Fruit fly (Drosophila melanogaster) whole organism, embryonic: ENCODE data around the gene SPH93.
A peak's percentile ranks its signal among the peaks of the same experiment; 100 is the strongest.

ENCODE experiments used
- Atf6 ChIP-seq: fragments of 200-800 bp; sonication (Bioruptor generic); IDR thresholded peaks from 2 replicates; pipeline ENCODE4 v1.3.6; 2022; ENCODE audit warnings: missing biosample characterization, missing genetic modification characterization
- CG1024 ChIP-seq: fragments of 200-800 bp; sonication (Bioruptor generic); IDR thresholded peaks from 2 replicates; pipeline ENCODE4 v1.3.6; 2022; ENCODE audit warnings: missing biosample characterization, missing genetic modification characterization
- CG10565 ChIP-seq: fragments of 200-800 bp; sonication (Bioruptor generic); optimal IDR thresholded peaks from 3 replicates; lab custom pipeline; 2016; ENCODE audit warnings: missing biosample characterization, mild to moderate bottlenecking, missing genetic modification characterization
- CG11723 ChIP-seq: fragments of 200-800 bp; sonication (Bioruptor generic); optimal IDR thresholded peaks from 2 replicates; lab custom pipeline; 2017; ENCODE audit warnings: missing biosample characterization, mild to moderate bottlenecking, missing genetic modification characterization
- CG12299 ChIP-seq: fragments of 200-800 bp; sonication (Bioruptor generic); optimal IDR thresholded peaks from 2 replicates; lab custom pipeline; 2018; ENCODE audit warnings: missing biosample characterization, mild to moderate bottlenecking, missing genetic modification characterization
- CG14667 ChIP-seq: fragments of 200-800 bp; sonication (Bioruptor generic); IDR thresholded peaks from 2 replicates; pipeline ENCODE4 v1.3.6; 2022; ENCODE audit warnings: missing biosample characterization, missing genetic modification characterization
- CG15073 ChIP-seq: fragments of 200-800 bp; sonication (Bioruptor generic); optimal IDR thresholded peaks from 2 replicates; lab custom pipeline; 2016; ENCODE audit warnings: missing biosample characterization, missing genetic modification characterization
- CG16815 ChIP-seq: fragments of 200-800 bp; sonication (Bioruptor generic); optimal IDR thresholded peaks from 3 replicates; lab custom pipeline; 2017; ENCODE audit warnings: missing biosample characterization, mild to moderate bottlenecking, missing genetic modification characterization
- CG18476 ChIP-seq: fragments of 200-800 bp; sonication (Bioruptor generic); optimal IDR thresholded peaks from 2 replicates; lab custom pipeline; 2016; ENCODE audit warnings: missing biosample characterization, mild to moderate bottlenecking, missing genetic modification characterization
- CG18764 ChIP-seq: fragments of 200-800 bp; sonication (Bioruptor generic); optimal IDR thresholded peaks from 3 replicates; lab custom pipeline; 2016; ENCODE audit warnings: missing biosample characterization, missing genetic modification characterization
- CG2116 ChIP-seq: fragments of 200-800 bp; sonication (Bioruptor generic); optimal IDR thresholded peaks from 3 replicates; lab custom pipeline; 2018; ENCODE audit warnings: missing biosample characterization, mild to moderate bottlenecking, missing genetic modification characterization
- CG30403 ChIP-seq: fragments of 200-800 bp; sonication (Bioruptor generic); optimal IDR thresholded peaks from 3 replicates; lab custom pipeline; 2016; ENCODE audit warnings: missing biosample characterization, missing genetic modification characterization
- CG34376 ChIP-seq: fragments of 200-800 bp; sonication (Bioruptor generic); optimal IDR thresholded peaks from 2 replicates; lab custom pipeline; 2018; ENCODE audit warnings: missing biosample characterization, mild to moderate bottlenecking, missing genetic modification characterization
- CG3838 ChIP-seq: fragments of 200-800 bp; sonication (Bioruptor generic); optimal IDR thresholded peaks from 3 replicates; lab custom pipeline; 2016; ENCODE audit warnings: missing biosample characterization, missing genetic modification characterization
- CG42726 ChIP-seq: fragments of 200-800 bp; sonication (Bioruptor generic); IDR thresholded peaks from 2 replicates; pipeline ENCODE4 v1.3.6; 2022; ENCODE audit warnings: missing biosample characterization, missing genetic modification characterization; ENCODE audit not compliant: partially characterized antibody
- CG4730 ChIP-seq: fragments of 200-800 bp; sonication (Bioruptor generic); IDR thresholded peaks from 2 replicates; pipeline ENCODE4 v1.3.6; 2022; ENCODE audit warnings: missing biosample characterization, missing genetic modification characterization
- CG4820 ChIP-seq: fragments of 200-800 bp; sonication (Bioruptor generic); optimal IDR thresholded peaks from 3 replicates; lab custom pipeline; 2016; ENCODE audit warnings: missing biosample characterization, missing genetic modification characterization
- CG5953 ChIP-seq: fragments of 200-800 bp; sonication (Bioruptor generic); IDR thresholded peaks from 2 replicates; pipeline ENCODE4 v1.3.6; 2022; ENCODE audit warnings: missing biosample characterization, missing genetic modification characterization
- CG6654 ChIP-seq: fragments of 200-800 bp; sonication (Bioruptor generic); optimal IDR thresholded peaks from 2 replicates; lab custom pipeline; 2017; ENCODE audit warnings: missing biosample characterization, mild to moderate bottlenecking, missing genetic modification characterization
- CG6765 ChIP-seq: fragments of 200-800 bp; sonication (Bioruptor generic); optimal IDR thresholded peaks from 3 replicates; lab custom pipeline; 2017; ENCODE audit warnings: missing biosample characterization, mild to moderate bottlenecking, missing genetic modification characterization
- CG7839 ChIP-seq: fragments of 200-800 bp; sonication (Bioruptor generic); optimal IDR thresholded peaks from 3 replicates; lab custom pipeline; 2018; ENCODE audit warnings: missing biosample characterization, mild to moderate bottlenecking, missing genetic modification characterization, moderate library complexity
- CG9437 ChIP-seq: fragments of 200-800 bp; sonication (Bioruptor generic); optimal IDR thresholded peaks from 2 replicates; lab custom pipeline; 2018; ENCODE audit warnings: missing biosample characterization, mild to moderate bottlenecking, missing genetic modification characterization
- CG9727 ChIP-seq: fragments of 200-800 bp; sonication (Bioruptor generic); optimal IDR thresholded peaks from 3 replicates; lab custom pipeline; 2017; ENCODE audit warnings: missing biosample characterization, mild to moderate bottlenecking, missing genetic modification characterization
- Doc3 ChIP-seq: fragments of 200-800 bp; sonication (Bioruptor generic); IDR thresholded peaks from 3 replicates; pipeline ENCODE4 v1.3.6; 2022; ENCODE audit warnings: missing biosample characterization, missing genetic modification characterization; ENCODE audit not compliant: partially characterized antibody
- Drgx ChIP-seq: fragments of 200-800 bp; sonication (Bioruptor generic); IDR thresholded peaks from 2 replicates; pipeline ENCODE4 v1.3.6; 2022; ENCODE audit warnings: missing biosample characterization, missing genetic modification characterization
- Ets65A ChIP-seq: fragments of 200-800 bp; sonication (Bioruptor generic); peaks from one replicate; lab custom pipeline; 2016; ENCODE audit warnings: missing biosample characterization, missing genetic modification characterization
- GATAe ChIP-seq: fragments of 200-800 bp; sonication (Bioruptor generic); conservative IDR thresholded peaks from 2 replicates; pipeline ENCODE4 v1.3.6; 2022; ENCODE audit warnings: missing biosample characterization, missing genetic modification characterization
- HLH3B ChIP-seq: fragments of 200-800 bp; sonication (Bioruptor generic); IDR thresholded peaks from 2 replicates; pipeline ENCODE4 v1.3.6; 2022; ENCODE audit warnings: missing biosample characterization, missing genetic modification characterization
- Nf-YB ChIP-seq: fragments of 200-800 bp; sonication (Bioruptor generic); optimal IDR thresholded peaks from 3 replicates; lab custom pipeline; 2019; ENCODE audit warnings: missing biosample characterization, mild to moderate bottlenecking, missing genetic modification characterization, moderate library complexity
- Optix ChIP-seq: fragments of 200-800 bp; sonication (Bioruptor generic); IDR thresholded peaks from 3 replicates; pipeline ENCODE4 v1.3.6; 2022; ENCODE audit warnings: missing biosample characterization, missing genetic modification characterization
- Rx ChIP-seq: fragments of 200-800 bp; sonication (Bioruptor generic); IDR thresholded peaks from 2 replicates; pipeline ENCODE4 v1.3.6; 2022; ENCODE audit warnings: missing biosample characterization, missing genetic modification characterization
- Ssrp ChIP-seq: fragments of 200-800 bp; sonication (Bioruptor generic); optimal IDR thresholded peaks from 2 replicates; lab custom pipeline; 2018; ENCODE audit warnings: missing biosample characterization, mild to moderate bottlenecking, missing genetic modification characterization, moderate library complexity
- Usf ChIP-seq: fragments of 200-800 bp; sonication (Bioruptor generic); optimal IDR thresholded peaks from 2 replicates; lab custom pipeline; 2017; ENCODE audit warnings: missing genotype, missing biosample characterization, missing genetic modification characterization
- abd-A ChIP-seq: fragments of 200-800 bp; sonication (Bioruptor generic); optimal IDR thresholded peaks from 3 replicates; lab custom pipeline; 2019; ENCODE audit warnings: missing biosample characterization, mild to moderate bottlenecking, missing genetic modification characterization, moderate library complexity
- chn ChIP-seq: fragments of 200-800 bp; sonication (Bioruptor generic); optimal IDR thresholded peaks from 2 replicates; lab custom pipeline; 2016; ENCODE audit warnings: missing biosample characterization, missing genetic modification characterization
- dan ChIP-seq: fragments of 200-800 bp; sonication (Bioruptor generic); IDR thresholded peaks from 2 replicates; pipeline ENCODE4 v1.3.6; 2022; ENCODE audit warnings: missing biosample characterization, missing genetic modification characterization
- disco-r ChIP-seq: fragments of 200-800 bp; sonication (Bioruptor generic); optimal IDR thresholded peaks from 2 replicates; lab custom pipeline; 2016; ENCODE audit warnings: missing biosample characterization, missing genetic modification characterization
- dm ChIP-seq: fragments of 200-800 bp; sonication (Bioruptor generic); optimal IDR thresholded peaks from 3 replicates; lab custom pipeline; 2016; ENCODE audit warnings: missing biosample characterization, missing genetic modification characterization
- fd64A ChIP-seq: fragments of 200-800 bp; sonication (Bioruptor generic); optimal IDR thresholded peaks from 3 replicates; lab custom pipeline; 2018; ENCODE audit warnings: missing biosample characterization, mild to moderate bottlenecking, missing genetic modification characterization
- fru ChIP-seq: fragments of >200 bp; optimal IDR thresholded peaks from 2 replicates; lab custom pipeline; 2017
- gem ChIP-seq: fragments of 200-800 bp; sonication (Bioruptor generic); optimal IDR thresholded peaks from 2 replicates; lab custom pipeline; 2019; ENCODE audit warnings: missing biosample characterization, mild to moderate bottlenecking, missing genetic modification characterization, moderate library complexity
- grau ChIP-seq: fragments of 200-800 bp; optimal IDR thresholded peaks from 3 replicates; lab custom pipeline; 2019; ENCODE audit warnings: missing biosample characterization, mild to moderate bottlenecking, missing genetic modification characterization, moderate library complexity
- jing ChIP-seq: fragments of 200-800 bp; sonication (Bioruptor generic); optimal IDR thresholded peaks from 2 replicates; lab custom pipeline; 2018; ENCODE audit warnings: missing biosample characterization, mild to moderate bottlenecking, missing genetic modification characterization
- jumu ChIP-seq: fragments of 200-800 bp; sonication (Bioruptor generic); optimal IDR thresholded peaks from 3 replicates; lab custom pipeline; 2016; ENCODE audit warnings: missing biosample characterization, missing genetic modification characterization
- kah ChIP-seq: fragments of 200-800 bp; sonication (Bioruptor generic); optimal IDR thresholded peaks from 2 replicates; lab custom pipeline; 2018; ENCODE audit warnings: missing biosample characterization, mild to moderate bottlenecking, missing genetic modification characterization
- nau ChIP-seq: fragments of 200-800 bp; sonication (Bioruptor generic); optimal IDR thresholded peaks from 3 replicates; lab custom pipeline; 2017; ENCODE audit warnings: missing biosample characterization, mild to moderate bottlenecking, missing genetic modification characterization, missing genetic modification reagents
- p53 ChIP-seq: fragments of 200-800 bp; sonication (Bioruptor generic); optimal IDR thresholded peaks from 2 replicates; lab custom pipeline; 2016; ENCODE audit warnings: missing biosample characterization, missing genetic modification characterization
- psq ChIP-seq: fragments of 200-800 bp; sonication (Bioruptor generic); optimal IDR thresholded peaks from 2 replicates; lab custom pipeline; 2017; ENCODE audit warnings: missing biosample characterization, missing genetic modification characterization
- pzg ChIP-seq: fragments of 200-800 bp; sonication (Bioruptor generic); optimal IDR thresholded peaks from 3 replicates; lab custom pipeline; 2018; ENCODE audit warnings: missing biosample characterization, mild to moderate bottlenecking, missing genetic modification characterization, moderate library complexity
- sisA ChIP-seq: fragments of 200-800 bp; sonication (Bioruptor generic); IDR thresholded peaks from 2 replicates; pipeline ENCODE4 v1.3.6; 2022; ENCODE audit warnings: missing biosample characterization, missing genetic modification characterization
- toy ChIP-seq: fragments of 200-800 bp; sonication (Bioruptor generic); IDR thresholded peaks from 2 replicates; pipeline ENCODE4 v1.3.6; 2022; ENCODE audit warnings: missing biosample characterization, missing genetic modification characterization
- trem ChIP-seq: fragments of 200-800 bp; optimal IDR thresholded peaks from 3 replicates; lab custom pipeline; 2019; ENCODE audit warnings: missing biosample characterization, mild to moderate bottlenecking, missing genetic modification characterization, moderate library complexity

Gene SPH93

DNA sequence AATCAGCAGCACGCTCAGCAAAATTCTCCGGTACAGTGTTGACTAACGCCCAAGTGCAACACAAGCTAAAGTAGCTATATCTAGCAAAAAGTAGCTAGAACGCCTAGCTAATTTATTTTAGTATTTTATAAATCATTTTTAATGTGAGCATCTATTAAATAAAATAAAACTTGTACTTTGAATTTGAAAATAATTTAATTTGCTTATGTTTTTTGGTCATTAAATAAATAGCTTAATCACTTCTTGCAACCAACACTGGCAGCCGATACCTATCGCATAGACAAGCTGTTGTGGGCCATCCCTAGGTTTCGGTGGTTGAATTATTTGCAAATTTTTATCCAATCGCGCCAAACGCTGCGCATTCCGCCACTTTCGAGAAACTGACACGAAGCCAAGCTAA lies 45.4 kb downstream of the SPH93 start, which contains the start of the genes Polr2J and CG15141 (continued):
- peak; percentile 75 for TF ChIP-seq chn (GFP tag; lab: Kevin White, UChicago)
- TF ChIP-seq CG3838 = peak; percentile 68
- TF ChIP-seq CG11723 = peak; percentile 76
- TF ChIP-seq CG42726 = 0 out of 2 replicates have a peak, but pooled peaks have one; percentile 38
- peak; percentile 94 for TF ChIP-seq CG30403 (GFP tag; lab: Kevin White, UChicago)
- peak; percentile 58 for TF ChIP-seq CG6654 (GFP tag; lab: Kevin White, UChicago)
- no peak for TF ChIP-seq dan (GFP tag; lab: Robert Waterston, UW)
- TF ChIP-seq Ets65A (GFP tag; lab: Kevin White, UChicago) = peak; percentile 98
- peak; percentile 84 for TF ChIP-seq HLH3B
- peak; percentile 81 for TF ChIP-seq CG4730 (GFP tag; lab: Robert Waterston, UW)
- TF ChIP-seq CG4820 (GFP tag; lab: Kevin White, UChicago) = peak; percentile 83
- peak; percentile 69 for TF ChIP-seq dm (GFP tag; lab: Kevin White, UChicago)
- peak; percentile 45 for TF ChIP-seq CG6765 (GFP tag; lab: Kevin White, UChicago)
- TF ChIP-seq pzg (GFP tag; lab: Kevin White, UChicago) = peak; percentile 67
- peak; percentile 70 for TF ChIP-seq Nf-YB (GFP tag; lab: Kevin White, UChicago)
- TF ChIP-seq Ssrp (tag; lab: Kevin White, UChicago) = peak; percentile 89
- TF ChIP-seq kah (GFP tag; lab: Kevin White, UChicago) = peak; percentile 25
- TF ChIP-seq Atf6 (GFP tag; lab: Robert Waterston, UW) = peak; percentile 88
- peak; percentile 87 for TF ChIP-seq CG16815 (GFP tag; lab: Kevin White, UChicago)
- TF ChIP-seq disco-r = no peak
- peak; percentile 71 for TF ChIP-seq CG2116 (GFP tag; lab: Kevin White, UChicago)
- peak; percentile 15 for TF ChIP-seq CG10565 (GFP tag; lab: Kevin White, UChicago)
- no peak for TF ChIP-seq abd-A (tag; lab: Kevin White, UChicago)
- TF ChIP-seq sisA = peak; percentile 90
- TF ChIP-seq CG7839 = no peak
- no peak; the same call in 1 of the 2 replicates for TF ChIP-seq CG1024 (GFP tag; lab: Robert Waterston, UW)
- peak; percentile 73; the same call in 1 of the 3 replicates for TF ChIP-seq Optix
- TF ChIP-seq Drgx (GFP tag; lab: Robert Waterston, UW) = peak; percentile 60
- peak; percentile 86 for TF ChIP-seq CG18476 (GFP tag; lab: Kevin White, UChicago)
- peak; percentile 10 for TF ChIP-seq CG15073
- peak; percentile 69 for TF ChIP-seq Usf (GFP tag; lab: Kevin White, UChicago)
- no peak for TF ChIP-seq fd64A
- TF ChIP-seq CG18764 = peak; percentile 78
- TF ChIP-seq CG9727 (GFP tag; lab: Kevin White, UChicago) = peak; percentile 90
- TF ChIP-seq nau = no peak
- TF ChIP-seq CG14667 (GFP tag; lab: Robert Waterston, UW) = peak; percentile 80
- peak; percentile 68 for TF ChIP-seq psq
- no peak for TF ChIP-seq toy (GFP tag; lab: Robert Waterston, UW)
- peak; percentile 88 for TF ChIP-seq grau (tag; lab: Kevin White, UChicago)
- TF ChIP-seq CG34376 (GFP tag; lab: Kevin White, UChicago) = peak; percentile 76
- no peak for TF ChIP-seq p53 (GFP tag; lab: Kevin White, UChicago)
- TF ChIP-seq gem = peak; percentile 94
- TF ChIP-seq jing (GFP tag; lab: Kevin White, UChicago) = peak; percentile 49
- no peak; the same call in 1 of the 2 replicates for TF ChIP-seq GATAe (GFP tag; lab: Robert Waterston, UW)
- no peak for TF ChIP-seq CG5953 (GFP tag; lab: Robert Waterston, UW)
- peak; percentile 75 for TF ChIP-seq CG12299
- TF ChIP-seq CG9437 = peak; percentile 62
- TF ChIP-seq Doc3 (GFP tag; lab: Robert Waterston, UW) = peak; percentile 83
- TF ChIP-seq jumu = peak; percentile 73
- TF ChIP-seq trem = peak; percentile 90
- no peak for TF ChIP-seq fru
- peak; percentile 64; the same call in 1 of the 2 replicates for TF ChIP-seq Rx (GFP tag; lab: Robert Waterston, UW)
